Worm (Caenorhabditis elegans) whole organism, midembryonic: ENCODE data around the gene F56H9.6.

Experiments
- cog-1 ChIP-seq: sonication (generic microtip); optimal IDR thresholded peaks from 2 replicates; lab custom pipeline; 2016; ENCODE audit warnings: missing genetic modification characterization, missing compliant biosample characterization
- flt-1 ChIP-seq: fragments of 200-800 bp; sonication (Bioruptor generic); IDR thresholded peaks from 2 replicates; pipeline ENCODE4 v1.3.6; 2022; ENCODE audit warnings: missing genetic modification characterization, missing compliant biosample characterization
- klf-2 ChIP-seq: fragments of 200-800 bp; sonication (Bioruptor generic); conservative IDR thresholded peaks from 2 replicates; pipeline ENCODE4 v1.3.6; 2022; ENCODE audit warnings: missing genetic modification reagents, missing genetic modification characterization, missing compliant biosample characterization

- TF ChIP-seq flt-1 (GFP tag; lab: Robert Waterston, UW) (no peak), cog-1 (tag; lab: Kevin White, UChicago) (no peak), klf-2 (GFP tag; lab: Robert Waterston, UW) (no peak)
Measured at ce11 chrV:12586793-12587192, 42.9 kb downstream of the F56H9.6 start.
